Fruit fly (Drosophila melanogaster) Kc167 (cell line): Measurements from ENCODE around the gene Sfp24Bd.

Source experiments
- Myc ChIP-seq: fragments of >200 bp; optimal IDR thresholded peaks from 2 replicates; lab custom pipeline; 2017; ENCODE audit warnings: missing external identifiers
- insv ChIP-seq: fragments of >200 bp; optimal IDR thresholded peaks from 3 replicates; lab custom pipeline; 2018; ENCODE audit warnings: missing external identifiers
- psq ChIP-seq: fragments of >200 bp; optimal IDR thresholded peaks from 2 replicates; lab custom pipeline; 2017; ENCODE audit warnings: missing external identifiers

- TF ChIP-seq psq (lab: Kevin White, UChicago) (no peak), insv (no peak), Myc (no peak)
Observed at dm6 chr2L:3698992-3699514, 30.1 kb upstream of the Sfp24Bd start, which contains the start of the genes CG10031 and CG42464.
